Worm (Caenorhabditis elegans) whole organism, L4 larva: ENCODE measurements around the gene C34F11.5.

Experiments used
- F10B5.3 ChIP-seq: sonication (generic microtip); optimal IDR thresholded peaks from 2 replicates; lab custom pipeline; 2016; ENCODE audit warnings: mild to moderate bottlenecking, missing genetic modification characterization, missing compliant biosample characterization
- F26F4.8 ChIP-seq: fragments of 200-800 bp; sonication (Bioruptor generic); conservative IDR thresholded peaks from 2 replicates; pipeline ENCODE4 v1.3.6; 2022; ENCODE audit warnings: missing genetic modification characterization, missing compliant biosample characterization
- F44E2.7 ChIP-seq: fragments of 200-800 bp; sonication (Bioruptor generic); IDR thresholded peaks from 2 replicates; pipeline ENCODE4 v2.1.2; 2022; ENCODE audit warnings: missing genetic modification characterization, missing compliant biosample characterization
- T20F7.1 ChIP-seq: fragments of 200-800 bp; sonication (Bioruptor generic); optimal IDR thresholded peaks from 2 replicates; lab custom pipeline; 2018; ENCODE audit warnings: mild to moderate bottlenecking, missing genetic modification characterization, missing compliant biosample characterization
- Y105C5A.15 ChIP-seq: fragments of 200-800 bp; sonication (Bioruptor generic); IDR thresholded peaks from 2 replicates; pipeline ENCODE4 v1.3.6; 2022; ENCODE audit warnings: missing genetic modification characterization, missing compliant biosample characterization
- aha-1 ChIP-seq: fragments of 150-350 bp; peaks from one replicate; lab custom pipeline; 2014; ENCODE audit warnings: missing biosample characterization, missing genetic modification characterization
- ama-1 ChIP-seq: fragments of 150-350 bp; optimal IDR thresholded peaks from 2 replicates; lab custom pipeline; 2014; ENCODE audit warnings: inconsistent platforms, mixed read lengths
- arid-1 ChIP-seq: fragments of 200-800 bp; sonication (Bioruptor generic); conservative IDR thresholded peaks from 2 replicates; pipeline ENCODE4 v1.3.6; 2022; ENCODE audit warnings: missing genetic modification reagents, missing genetic modification characterization, missing compliant biosample characterization
- attf-4 ChIP-seq: sonication (generic microtip); optimal IDR thresholded peaks from 3 replicates; lab custom pipeline; 2017; ENCODE audit warnings: missing biosample characterization, missing genetic modification characterization
- ceh-20 ChIP-seq: fragments of 200-800 bp; sonication (Bioruptor generic); IDR thresholded peaks from 2 replicates; pipeline ENCODE4 v1.3.6; 2022; ENCODE audit warnings: missing genetic modification reagents, missing genetic modification characterization, missing compliant biosample characterization
- ceh-28 ChIP-seq: fragments of 150-350 bp; optimal IDR thresholded peaks from 2 replicates; lab custom pipeline; 2014; ENCODE audit warnings: missing biosample characterization, missing genetic modification reagents, missing genetic modification characterization
- ceh-44 ChIP-seq: fragments of 200-800 bp; sonication (Bioruptor generic); IDR thresholded peaks from 2 replicates; pipeline ENCODE4 v1.3.6; 2022; ENCODE audit warnings: missing genetic modification reagents, missing genetic modification characterization, missing compliant biosample characterization
- ceh-62 ChIP-seq: sonication (generic microtip); optimal IDR thresholded peaks from 2 replicates; lab custom pipeline; 2017; ENCODE audit warnings: missing biosample characterization, missing genetic modification characterization
- ceh-82 ChIP-seq: sonication (generic microtip); optimal IDR thresholded peaks from 2 replicates; lab custom pipeline; 2017; ENCODE audit warnings: missing biosample characterization, missing genetic modification characterization
- ces-1 ChIP-seq: fragments of 150-350 bp; sonication (generic microtip); optimal IDR thresholded peaks from 4 replicates; lab custom pipeline; 2014; ENCODE audit warnings: missing biosample characterization, missing genetic modification reagents, missing genetic modification characterization
- daf-12 ChIP-seq: fragments of 150-350 bp; optimal IDR thresholded peaks from 2 replicates; lab custom pipeline; 2014; ENCODE audit warnings: missing biosample characterization, missing genetic modification reagents, missing genetic modification characterization
- daf-19 ChIP-seq: fragments of 200-800 bp; sonication (Bioruptor generic); conservative IDR thresholded peaks from 2 replicates; pipeline ENCODE4 v1.3.6; 2022; ENCODE audit warnings: missing genetic modification characterization, missing compliant biosample characterization
- daf-8 ChIP-seq: fragments of 200-800 bp; sonication (Bioruptor generic); IDR thresholded peaks from 2 replicates; pipeline ENCODE4 v1.3.6; 2022; ENCODE audit warnings: missing genetic modification characterization, missing compliant biosample characterization
- dmd-8 ChIP-seq: fragments of 200-800 bp; sonication (Bioruptor generic); IDR thresholded peaks from 2 replicates; pipeline ENCODE4 v1.3.6; 2022; ENCODE audit warnings: missing genetic modification characterization, missing compliant biosample characterization
- dmd-9 ChIP-seq: fragments of 200-800 bp; sonication (Bioruptor generic); IDR thresholded peaks from 2 replicates; pipeline ENCODE4 v1.3.6; 2022; ENCODE audit warnings: missing genetic modification reagents, missing genetic modification characterization, missing compliant biosample characterization
- dpl-1 ChIP-seq: fragments of 150-350 bp; optimal IDR thresholded peaks from 2 replicates; lab custom pipeline; 2014; ENCODE audit warnings: missing biosample characterization, missing genetic modification reagents, missing genetic modification characterization
- duxl-1 ChIP-seq: sonication (generic microtip); optimal IDR thresholded peaks from 2 replicates; lab custom pipeline; 2016; ENCODE audit warnings: mild to moderate bottlenecking, missing genetic modification characterization, moderate library complexity, missing compliant biosample characterization; ENCODE audit not compliant: poor library complexity
- egl-27 ChIP-seq: sonication (generic microtip); optimal IDR thresholded peaks from 3 replicates; lab custom pipeline; 2017; ENCODE audit warnings: missing biosample characterization, missing genetic modification reagents, missing genetic modification characterization
- fkh-10 ChIP-seq: fragments of 150-350 bp; optimal IDR thresholded peaks from 2 replicates; lab custom pipeline; 2014; ENCODE audit warnings: missing biosample characterization, missing genetic modification reagents, missing genetic modification characterization
- jun-1 ChIP-seq: fragments of 150-350 bp; optimal IDR thresholded peaks from 2 replicates; lab custom pipeline; 2014; ENCODE audit warnings: missing biosample characterization, missing genetic modification reagents, missing genetic modification characterization
- lim-7 ChIP-seq: fragments of 200-800 bp; sonication (Bioruptor generic); IDR thresholded peaks from 2 replicates; pipeline ENCODE4 v1.3.6; 2022; ENCODE audit warnings: missing genetic modification characterization, missing compliant biosample characterization
- lin-1 ChIP-seq: fragments of 200-800 bp; sonication (Bioruptor generic); IDR thresholded peaks from 2 replicates; pipeline ENCODE4 v1.3.6; 2022; ENCODE audit warnings: missing genetic modification reagents, missing genetic modification characterization, missing compliant biosample characterization
- lin-29 ChIP-seq: fragments of 200-800 bp; sonication (Bioruptor generic); IDR thresholded peaks from 2 replicates; pipeline ENCODE4 v1.3.6; 2022; ENCODE audit warnings: missing genetic modification reagents, missing genetic modification characterization, missing compliant biosample characterization
- lin-38 ChIP-seq: fragments of 200-800 bp; sonication (Bioruptor generic); IDR thresholded peaks from 2 replicates; pipeline ENCODE4 v1.3.6; 2022; ENCODE audit warnings: missing genetic modification reagents, missing genetic modification characterization, missing compliant biosample characterization
- lin-39 ChIP-seq: fragments of 150-350 bp; optimal IDR thresholded peaks from 2 replicates; lab custom pipeline; 2014; ENCODE audit warnings: missing biosample characterization, missing genetic modification reagents, missing genetic modification characterization
- lir-3 ChIP-seq: sonication (generic microtip); optimal IDR thresholded peaks from 2 replicates; lab custom pipeline; 2016; ENCODE audit warnings: mild to moderate bottlenecking, missing genetic modification characterization, missing compliant biosample characterization
- madf-9 ChIP-seq: fragments of 200-800 bp; sonication (Bioruptor generic); conservative IDR thresholded peaks from 2 replicates; pipeline ENCODE4 v1.3.6; 2022; ENCODE audit warnings: missing genetic modification reagents, missing genetic modification characterization, missing compliant biosample characterization
- mdt-29 ChIP-seq: fragments of 200-800 bp; sonication (Bioruptor generic); IDR thresholded peaks from 2 replicates; pipeline ENCODE4 v1.3.6; 2022; ENCODE audit warnings: missing genetic modification reagents, missing genetic modification characterization, missing compliant biosample characterization
- mes-2 ChIP-seq: sonication (generic microtip); optimal IDR thresholded peaks from 2 replicates; lab custom pipeline; 2016; ENCODE audit warnings: missing genotype, mild to moderate bottlenecking, missing genetic modification characterization, missing compliant biosample characterization; ENCODE audit not compliant: poor library complexity, severe bottlenecking
- mxl-2 ChIP-seq: fragments of 200-800 bp; sonication (Bioruptor generic); conservative IDR thresholded peaks from 2 replicates; pipeline ENCODE4 v1.3.6; 2022; ENCODE audit warnings: missing genetic modification reagents, missing genetic modification characterization, missing compliant biosample characterization
- mxl-3 ChIP-seq: fragments of 200-800 bp; sonication (Bioruptor generic); optimal IDR thresholded peaks from 2 replicates; lab custom pipeline; 2018; ENCODE audit warnings: mild to moderate bottlenecking, missing genetic modification characterization, missing compliant biosample characterization
- nhr-10 ChIP-seq: fragments of 150-350 bp; optimal IDR thresholded peaks from 2 replicates; lab custom pipeline; 2014; ENCODE audit warnings: missing biosample characterization, missing genetic modification characterization
- nhr-237 ChIP-seq: sonication (generic microtip); optimal IDR thresholded peaks from 2 replicates; lab custom pipeline; 2017; ENCODE audit warnings: missing biosample characterization, missing genetic modification characterization
- nhr-25 ChIP-seq: sonication (generic microtip); optimal IDR thresholded peaks from 2 replicates; lab custom pipeline; 2017; ENCODE audit warnings: missing genetic modification characterization, mild to moderate bottlenecking, missing compliant biosample characterization, antibody characterized with exemption, moderate library complexity, borderline replicate concordance; ENCODE audit not compliant: insufficient read depth
- pha-4 ChIP-seq, 2 experiments: fragments of 150-350 bp in 1 of 2; fragments of 200-800 bp in 1 of 2; sonication (Bioruptor generic) in 1 of 2; IDR thresholded peaks in 1 of 2; optimal IDR thresholded peaks in 1 of 2; 2 replicates each; pipeline versions ENCODE4 v1.3.6 to Lab custom; 2014 to 2022; ENCODE audit warnings: missing genetic modification characterization in 2 of 2, missing genetic modification reagents in 2 of 2, missing biosample characterization in 1 of 2, missing compliant biosample characterization in 1 of 2
- pqm-1 ChIP-seq: sonication (generic microtip); optimal IDR thresholded peaks from 2 replicates; lab custom pipeline; 2017; ENCODE audit warnings: missing biosample characterization, missing genetic modification characterization
- rbr-2 ChIP-seq: sonication (generic microtip); optimal IDR thresholded peaks from 2 replicates; lab custom pipeline; 2016; ENCODE audit warnings: missing genotype, missing genetic modification characterization, missing compliant biosample characterization
- spr-1 ChIP-seq: sonication (generic microtip); optimal IDR thresholded peaks from 2 replicates; lab custom pipeline; 2016; ENCODE audit warnings: mild to moderate bottlenecking, missing genetic modification characterization, missing compliant biosample characterization
- tag-97 ChIP-seq: fragments of 200-800 bp; sonication (Bioruptor generic); IDR thresholded peaks from 2 replicates; pipeline ENCODE4 v1.3.6; 2022; ENCODE audit warnings: missing genetic modification characterization, missing compliant biosample characterization
- tra-1 ChIP-seq: fragments of 200-800 bp; sonication (Bioruptor generic); IDR thresholded peaks from 2 replicates; pipeline ENCODE4 v1.3.6; 2022; ENCODE audit warnings: missing genetic modification reagents, missing genetic modification characterization, missing compliant biosample characterization
- unc-39 ChIP-seq: sonication (generic microtip); optimal IDR thresholded peaks from 2 replicates; lab custom pipeline; 2017; ENCODE audit warnings: missing biosample characterization, missing genetic modification characterization
- unc-62 ChIP-seq, 3 experiments: fragments of 150-350 bp in 1 of 3; sonication (generic microtip); optimal IDR thresholded peaks in 2 of 3; peaks in 1 of 3; 1 replicate in 1 of 3; 2 replicates in 2 of 3; lab custom pipeline; 2014 to 2017; ENCODE audit warnings: missing biosample characterization in 3 of 3, missing genetic modification characterization in 3 of 3, missing genetic modification reagents in 3 of 3, missing genotype in 1 of 3
- vab-7 ChIP-seq: fragments of 200-800 bp; sonication (Bioruptor generic); IDR thresholded peaks from 2 replicates; pipeline ENCODE4 v1.3.6; 2022; ENCODE audit warnings: missing genetic modification reagents, missing genetic modification characterization, missing compliant biosample characterization
- zfp-3 ChIP-seq: fragments of 200-800 bp; sonication (Bioruptor generic); conservative IDR thresholded peaks from 2 replicates; pipeline ENCODE4 v1.3.6; 2022; ENCODE audit warnings: missing genetic modification reagents, missing genetic modification characterization, missing compliant biosample characterization
- zip-2 ChIP-seq: fragments of 150-350 bp; optimal IDR thresholded peaks from 2 replicates; lab custom pipeline; 2014; ENCODE audit warnings: missing biosample characterization, missing genetic modification characterization
- ztf-7 ChIP-seq: fragments of 150-350 bp; optimal IDR thresholded peaks from 2 replicates; lab custom pipeline; 2014; ENCODE audit warnings: missing biosample characterization, missing genetic modification characterization

C34F11.5 gene

DNA sequence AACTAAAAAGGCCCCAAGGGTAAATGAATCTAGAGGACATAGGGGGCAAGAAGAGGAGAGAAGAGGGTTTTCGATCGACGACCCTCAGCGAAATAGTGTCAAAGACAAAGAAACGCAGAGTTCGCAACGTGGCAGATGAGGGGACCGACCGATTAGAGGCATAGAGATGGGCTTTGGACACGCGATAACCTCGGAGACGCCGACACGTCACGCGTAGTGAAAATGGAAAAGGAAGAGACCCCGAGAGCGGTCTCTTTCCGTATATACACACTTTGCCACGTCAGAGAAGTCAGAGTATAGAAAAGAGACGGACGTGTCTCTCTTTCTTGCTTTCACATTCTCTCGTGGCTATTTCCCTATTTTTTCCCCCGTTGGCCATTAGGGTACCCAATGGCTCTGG lies 14.1 kb upstream of the C34F11.5 start (continued):
- TF ChIP-seq tra-1 (GFP tag; lab: Robert Waterston, UW): peak; percentile 45
- no peak for TF ChIP-seq tag-97 (GFP tag; lab: Robert Waterston, UW)
- no peak for TF ChIP-seq lin-1 (GFP tag; lab: Robert Waterston, UW)
- no peak for TF ChIP-seq attf-4 (tag; lab: Kevin White, UChicago)
- no peak for TF ChIP-seq nhr-237 (tag; lab: Kevin White, UChicago)
- TF ChIP-seq F26F4.8 (GFP tag; lab: Robert Waterston, UW): no peak
- TF ChIP-seq ces-1 (GFP tag; lab: Kevin White, UChicago): peak; percentile 60
- TF ChIP-seq F44E2.7: no peak
- TF ChIP-seq ceh-20 (GFP tag; lab: Robert Waterston, UW): peak; percentile 67; the same call in 1 of the 2 replicates
- peak; percentile 55 for TF ChIP-seq fkh-10 (GFP tag; lab: Kevin White, UChicago)
- no peak for TF ChIP-seq pha-4 (GFP tag; IDR thresholded peaks at IDR 0.05; lab: Robert Waterston, UW)
- no peak for TF ChIP-seq pha-4 (tag; optimal IDR thresholded peaks at IDR 0.05; lab: Kevin White, UChicago)
- TF ChIP-seq lir-3: no peak
- 0 out of 2 replicates have a peak, but pooled peaks have one; percentile 47 for TF ChIP-seq zfp-3
- 0 out of 2 replicates have a peak, but pooled peaks have one; percentile 19 for TF ChIP-seq ceh-44 (GFP tag; lab: Robert Waterston, UW)
- TF ChIP-seq aha-1 (tag; lab: Kevin White, UChicago): peak; percentile 98
- TF ChIP-seq F10B5.3: no peak
- no peak for TF ChIP-seq pqm-1 (tag; lab: Kevin White, UChicago)
- TF ChIP-seq ceh-62: no peak
- peak; percentile 7 for TF ChIP-seq T20F7.1 (GFP tag; lab: Kevin White, UChicago)
- no peak for TF ChIP-seq zip-2 (tag; lab: Kevin White, UChicago)
- TF ChIP-seq egl-27 (tag; lab: Kevin White, UChicago): no peak
- peak; percentile 56 for TF ChIP-seq mes-2
- TF ChIP-seq daf-12: no peak
- TF ChIP-seq dpl-1 (GFP tag; lab: Kevin White, UChicago): peak; percentile 31
- no peak for TF ChIP-seq ceh-82 (tag; lab: Kevin White, UChicago)
- TF ChIP-seq Y105C5A.15 (GFP tag; lab: Robert Waterston, UW): no peak
- peak in 1 of 2 experiments; percentile 48 for TF ChIP-seq unc-62 (GFP tag; optimal IDR thresholded peaks at IDR 0.05 in 1 of 2; lab: Kevin White, UChicago)
- TF ChIP-seq unc-62 (tag; optimal IDR thresholded peaks at IDR 0.05; lab: Kevin White, UChicago): no peak
- TF ChIP-seq mxl-2 (GFP tag; lab: Robert Waterston, UW): no peak
- TF ChIP-seq ama-1 (lab: Kevin White, UChicago): no peak
- no peak for TF ChIP-seq duxl-1 (tag; lab: Kevin White, UChicago)
- no peak for TF ChIP-seq madf-9 (GFP tag; lab: Robert Waterston, UW)
- peak; percentile 89 for TF ChIP-seq mxl-3 (GFP tag; lab: Kevin White, UChicago)
- TF ChIP-seq vab-7 (GFP tag; lab: Robert Waterston, UW): peak; percentile 56
- peak; percentile 70 for TF ChIP-seq nhr-25
- TF ChIP-seq rbr-2 (tag; lab: Kevin White, UChicago): peak; percentile 79
- TF ChIP-seq lin-29 (GFP tag; lab: Robert Waterston, UW): no peak
- no peak for TF ChIP-seq dmd-9
- no peak for TF ChIP-seq nhr-10 (tag; lab: Kevin White, UChicago)
- TF ChIP-seq mdt-29: no peak
- no peak for TF ChIP-seq arid-1 (GFP tag; lab: Robert Waterston, UW)
- no peak for TF ChIP-seq lim-7 (GFP tag; lab: Robert Waterston, UW)
- no peak for TF ChIP-seq daf-19 (GFP tag; lab: Robert Waterston, UW)
- no peak for TF ChIP-seq jun-1
- no peak for TF ChIP-seq lin-39 (tag; lab: Kevin White, UChicago)
- peak; percentile 45 for TF ChIP-seq spr-1 (tag; lab: Kevin White, UChicago)
- TF ChIP-seq dmd-8 (GFP tag; lab: Robert Waterston, UW): no peak
- no peak for TF ChIP-seq ceh-28 (tag; lab: Kevin White, UChicago)
- peak; percentile 48 for TF ChIP-seq lin-38 (GFP tag; lab: Robert Waterston, UW)
- no peak for TF ChIP-seq unc-39 (tag; lab: Kevin White, UChicago)
- TF ChIP-seq daf-8 (GFP tag; lab: Robert Waterston, UW): no peak
- TF ChIP-seq ztf-7 (tag; lab: Kevin White, UChicago): no peak
